Worm (Caenorhabditis elegans) whole organism, midembryonic: ENCODE data around the gene sad-1.

Experiments used
- T22C8.4 ChIP-seq: fragments of 200-800 bp; sonication (Bioruptor generic); IDR thresholded peaks from 2 replicates; pipeline ENCODE4 v1.3.6; 2022; ENCODE audit warnings: missing genetic modification characterization, missing compliant biosample characterization
- cog-1 ChIP-seq: sonication (generic microtip); optimal IDR thresholded peaks from 2 replicates; lab custom pipeline; 2016; ENCODE audit warnings: missing genetic modification characterization, missing compliant biosample characterization
- flt-1 ChIP-seq: fragments of 200-800 bp; sonication (Bioruptor generic); IDR thresholded peaks from 2 replicates; pipeline ENCODE4 v1.3.6; 2022; ENCODE audit warnings: missing genetic modification characterization, missing compliant biosample characterization
- klf-2 ChIP-seq: fragments of 200-800 bp; sonication (Bioruptor generic); conservative IDR thresholded peaks from 2 replicates; pipeline ENCODE4 v1.3.6; 2022; ENCODE audit warnings: missing genetic modification reagents, missing genetic modification characterization, missing compliant biosample characterization
- med-1 ChIP-seq: sonication (generic microtip); optimal IDR thresholded peaks from 2 replicates; lab custom pipeline; 2017; ENCODE audit warnings: missing genetic modification characterization, mild to moderate bottlenecking, missing compliant biosample characterization, antibody characterized with exemption, missing genetic modification reagents; ENCODE audit not compliant: insufficient read depth
- tab-1 ChIP-seq: fragments of 200-800 bp; sonication (Bioruptor generic); IDR thresholded peaks from 2 replicates; pipeline ENCODE4 v1.3.6; 2022; ENCODE audit warnings: missing genetic modification characterization, missing compliant biosample characterization

DNA sequence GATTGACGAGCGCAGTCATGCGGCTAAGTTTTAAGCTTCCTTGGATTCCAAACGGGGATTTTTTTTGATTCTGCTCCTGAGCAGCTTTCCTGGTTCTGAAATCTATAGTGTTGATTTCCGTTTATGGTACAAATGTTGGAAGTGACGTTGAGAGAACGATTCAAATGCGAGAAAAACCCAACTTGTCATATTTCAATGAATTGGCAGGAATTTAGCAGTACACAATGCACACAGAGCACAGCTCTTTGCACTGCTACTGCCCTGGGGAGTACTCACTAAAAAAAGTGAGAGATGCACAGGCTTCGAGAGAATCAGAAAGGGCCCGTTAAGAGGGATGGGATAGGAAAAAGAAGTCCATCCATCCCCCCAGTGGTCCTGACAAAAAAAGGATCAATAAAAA lies at the start of gene sad-1:
- TF ChIP-seq med-1, result no peak
- TF ChIP-seq tab-1, result no peak
- TF ChIP-seq T22C8.4, result no peak
- no peak for TF ChIP-seq cog-1 (tag; lab: Kevin White, UChicago)
- no peak for TF ChIP-seq klf-2 (GFP tag; lab: Robert Waterston, UW)
- no peak for TF ChIP-seq flt-1
